Worm (Caenorhabditis elegans): ENCODE data around the gene C14C6.8.

C14C6.8 gene

ce11 chrV:524058-524457 lies 28.9 kb downstream of the C14C6.8 start, which contains the start of gene lipl-3:
Gene lipl-3, minus strand, starts transcription at chrV:524218.
- TF ChIP-seq K02D7.2 (tag; optimal IDR thresholded peaks at IDR 0.05): no peak
- TF ChIP-seq ceh-30 (tag; optimal IDR thresholded peaks at IDR 0.05): no peak
- TF ChIP-seq sdc-2 (tag; optimal IDR thresholded peaks at IDR 0.05): no peak
- no peak for TF ChIP-seq unc-86 (tag; optimal IDR thresholded peaks at IDR 0.05)
- no peak for TF ChIP-seq ztf-16 (tag; optimal IDR thresholded peaks at IDR 0.05)
- TF ChIP-seq fkh-6 (tag; optimal IDR thresholded peaks at IDR 0.05): no peak
- no peak for TF ChIP-seq unc-3 (GFP tag; conservative IDR thresholded peaks at IDR 0.05)
- TF ChIP-seq unc-3 (tag; optimal IDR thresholded peaks at IDR 0.05): no peak
- TF ChIP-seq hlh-30 (tag; optimal IDR thresholded peaks at IDR 0.05; ENCODE audit: insufficient read depth): no peak
- no peak for TF ChIP-seq rnt-1 (tag; optimal IDR thresholded peaks at IDR 0.05)
- no peak for TF ChIP-seq F13H6.1 (tag; optimal IDR thresholded peaks at IDR 0.05)
- no peak for TF ChIP-seq K09A11.1 (tag; optimal IDR thresholded peaks at IDR 0.05; ENCODE audit: insufficient read depth)
- no peak for TF ChIP-seq ceh-22 (tag; optimal IDR thresholded peaks at IDR 0.05)
- TF ChIP-seq lin-11 (tag; optimal IDR thresholded peaks at IDR 0.05): no peak
- no peak for TF ChIP-seq ceh-14 (tag; optimal IDR thresholded peaks at IDR 0.05)
- no peak for TF ChIP-seq ama-1 (optimal IDR thresholded peaks at IDR 0.05)
- TF ChIP-seq lim-6 (tag; optimal IDR thresholded peaks at IDR 0.05): no peak
- no peak for TF ChIP-seq ttx-3 (tag; optimal IDR thresholded peaks at IDR 0.05)

- TF ChIP-seq pros-1 (tag; optimal IDR thresholded peaks at IDR 0.05) (no peak), unc-55 (GFP tag; optimal IDR thresholded peaks at IDR 0.05) (no peak), unc-42 (tag; optimal IDR thresholded peaks at IDR 0.05) (no peak), tbx-7 (tag; optimal IDR thresholded peaks at IDR 0.05) (no peak), ceh-30 (tag; optimal IDR thresholded peaks at IDR 0.05) (no peak), elt-2 (tag; optimal IDR thresholded peaks at IDR 0.05) (no peak), hlh-30 (tag; optimal IDR thresholded peaks at IDR 0.05; ENCODE audit: insufficient read depth) (no peak), madf-2 (tag; optimal IDR thresholded peaks at IDR 0.05) (no peak), ahr-1 (tag; optimal IDR thresholded peaks at IDR 0.05) (no peak), ceh-45 (GFP tag; IDR thresholded peaks at IDR 0.05) (no peak), ttx-3 (tag; optimal IDR thresholded peaks at IDR 0.05) (no peak), lim-6 (tag; optimal IDR thresholded peaks at IDR 0.05) (no peak), ceh-34 (tag; optimal IDR thresholded peaks at IDR 0.05) (no peak), C08G9.2 (tag; optimal IDR thresholded peaks at IDR 0.05) (no peak), unc-86 (tag; optimal IDR thresholded peaks at IDR 0.05) (no peak), sox-4 (tag; optimal IDR thresholded peaks at IDR 0.05) (no peak), ztf-16 (tag; optimal IDR thresholded peaks at IDR 0.05) (no peak), nhr-232 (tag; optimal IDR thresholded peaks at IDR 0.05) (no peak), T23F11.4 (GFP tag; optimal IDR thresholded peaks at IDR 0.05) (no peak), odd-2 (tag; optimal IDR thresholded peaks at IDR 0.05) (no peak)
Measured at ce11 chrV:521517-521916, 31.4 kb downstream of the C14C6.8 start, which contains the start of gene srw-107. Gene srw-107, minus strand, starts transcription at chrV:521617.

- no peak for TF ChIP-seq sox-4 (tag; optimal IDR thresholded peaks at IDR 0.05)
- no peak for TF ChIP-seq ceh-30 (tag; optimal IDR thresholded peaks at IDR 0.05)
- no peak for TF ChIP-seq hlh-15 (tag; optimal IDR thresholded peaks at IDR 0.05)
- no peak for TF ChIP-seq ceh-34 (tag; optimal IDR thresholded peaks at IDR 0.05)
- TF ChIP-seq pat-9 (tag; optimal IDR thresholded peaks at IDR 0.05): no peak
- TF ChIP-seq fkh-10 (GFP tag; optimal IDR thresholded peaks at IDR 0.05): no peak
Measured at ce11 chrV:519445-519844, 33.5 kb downstream of the C14C6.8 start, which contains the start of gene nhr-210. Gene nhr-210, minus strand, starts transcription at chrV:519545.

DNA sequence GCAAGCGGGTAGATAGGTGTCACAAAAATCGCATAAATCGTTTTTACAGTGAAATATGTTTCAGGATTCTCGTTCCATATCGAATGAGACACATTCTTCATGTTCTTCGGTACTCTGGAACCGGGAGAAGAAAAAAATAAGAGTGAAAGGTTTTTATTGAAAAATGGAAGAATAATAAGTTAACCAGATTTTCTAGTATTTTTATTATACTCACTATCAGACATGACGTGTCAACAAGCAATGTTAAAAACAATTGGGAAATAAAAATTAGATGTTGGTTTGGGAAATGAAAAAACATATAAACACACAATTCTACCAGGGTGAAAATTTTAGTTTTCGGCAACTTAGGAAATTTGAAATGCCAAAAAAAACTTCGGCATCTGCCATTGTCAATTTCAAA lies 40.5 kb downstream of the C14C6.8 start, which contains the start of gene srh-37:
srh-37 (minus strand) TSS at position 101 of the 400 bp plus-strand sequence.
- no peak for TF ChIP-seq pqm-1 (tag; optimal IDR thresholded peaks at IDR 0.05)
- no peak for TF ChIP-seq ceh-30 (tag; optimal IDR thresholded peaks at IDR 0.05)
- no peak for TF ChIP-seq unc-42 (tag; optimal IDR thresholded peaks at IDR 0.05)
- no peak for TF ChIP-seq syd-9 (tag; optimal IDR thresholded peaks at IDR 0.05)
- no peak for TF ChIP-seq ceh-45 (GFP tag; IDR thresholded peaks at IDR 0.05)
- no peak for TF ChIP-seq pat-9 (tag; optimal IDR thresholded peaks at IDR 0.05)
- no peak for TF ChIP-seq Y22D7AL.16 (tag; optimal IDR thresholded peaks at IDR 0.05)
